Worm (Caenorhabditis elegans) whole organism, L4 larva: ENCODE data around the gene nhr-68.

Experiments
- D1046.2 ChIP-seq: fragments of 200-800 bp; sonication (Bioruptor generic); IDR thresholded peaks from 2 replicates; pipeline ENCODE4 v1.3.6; 2022; ENCODE audit warnings: missing genetic modification characterization, missing compliant biosample characterization
- F37D6.2 ChIP-seq: sonication (generic microtip); optimal IDR thresholded peaks from 2 replicates; lab custom pipeline; 2016; ENCODE audit warnings: mild to moderate bottlenecking, missing genetic modification characterization, missing compliant biosample characterization
- F49E8.2 ChIP-seq: sonication (generic microtip); optimal IDR thresholded peaks from 2 replicates; lab custom pipeline; 2016; ENCODE audit warnings: missing compliant biosample characterization, mild to moderate bottlenecking, missing genetic modification characterization, borderline replicate concordance
- T26A8.4 ChIP-seq: fragments of 200-800 bp; sonication (Bioruptor generic); IDR thresholded peaks from 2 replicates; pipeline ENCODE4 v1.3.6; 2022; ENCODE audit warnings: missing genetic modification characterization, missing compliant biosample characterization
- aly-2 ChIP-seq: sonication (generic microtip); optimal IDR thresholded peaks from 2 replicates; lab custom pipeline; 2018; ENCODE audit warnings: missing biosample characterization, missing genetic modification characterization
- attf-4 ChIP-seq: sonication (generic microtip); optimal IDR thresholded peaks from 3 replicates; lab custom pipeline; 2017; ENCODE audit warnings: missing biosample characterization, missing genetic modification characterization
- ceh-20 ChIP-seq: fragments of 200-800 bp; sonication (Bioruptor generic); IDR thresholded peaks from 2 replicates; pipeline ENCODE4 v1.3.6; 2022; ENCODE audit warnings: missing genetic modification reagents, missing genetic modification characterization, missing compliant biosample characterization
- ceh-28 ChIP-seq: fragments of 150-350 bp; optimal IDR thresholded peaks from 2 replicates; lab custom pipeline; 2014; ENCODE audit warnings: missing biosample characterization, missing genetic modification reagents, missing genetic modification characterization
- ceh-32 ChIP-seq: sonication (generic microtip); optimal IDR thresholded peaks from 2 replicates; lab custom pipeline; 2016; ENCODE audit warnings: mild to moderate bottlenecking, missing genetic modification characterization, missing compliant biosample characterization; ENCODE audit not compliant: poor library complexity
- ceh-62 ChIP-seq: sonication (generic microtip); optimal IDR thresholded peaks from 2 replicates; lab custom pipeline; 2017; ENCODE audit warnings: missing biosample characterization, missing genetic modification characterization
- ces-1 ChIP-seq: fragments of 150-350 bp; sonication (generic microtip); optimal IDR thresholded peaks from 4 replicates; lab custom pipeline; 2014; ENCODE audit warnings: missing biosample characterization, missing genetic modification reagents, missing genetic modification characterization
- cey-2 ChIP-seq: sonication (generic microtip); optimal IDR thresholded peaks from 3 replicates; lab custom pipeline; 2017; ENCODE audit warnings: missing genetic modification characterization, mild to moderate bottlenecking, missing compliant biosample characterization, antibody characterized with exemption, borderline replicate concordance; ENCODE audit not compliant: insufficient read depth
- daf-16 ChIP-seq, 3 experiments: sonication (generic microtip); optimal IDR thresholded peaks; 2 replicates each; lab custom pipeline; 2016 to 2017; ENCODE audit warnings: missing genetic modification characterization in 3 of 3, missing genetic modification reagents in 3 of 3, mild to moderate bottlenecking in 2 of 3, missing compliant biosample characterization in 2 of 3, missing biosample characterization in 1 of 3, moderate library complexity in 1 of 3
- daf-19 ChIP-seq: fragments of 200-800 bp; sonication (Bioruptor generic); conservative IDR thresholded peaks from 2 replicates; pipeline ENCODE4 v1.3.6; 2022; ENCODE audit warnings: missing genetic modification characterization, missing compliant biosample characterization
- daf-8 ChIP-seq: fragments of 200-800 bp; sonication (Bioruptor generic); IDR thresholded peaks from 2 replicates; pipeline ENCODE4 v1.3.6; 2022; ENCODE audit warnings: missing genetic modification characterization, missing compliant biosample characterization
- dmd-6 ChIP-seq: fragments of 200-800 bp; sonication (Bioruptor generic); IDR thresholded peaks from 2 replicates; pipeline ENCODE4 v1.3.6; 2022; ENCODE audit warnings: missing genetic modification reagents, missing genetic modification characterization, missing compliant biosample characterization
- dpl-1 ChIP-seq: fragments of 150-350 bp; optimal IDR thresholded peaks from 2 replicates; lab custom pipeline; 2014; ENCODE audit warnings: missing biosample characterization, missing genetic modification reagents, missing genetic modification characterization
- dve-1 ChIP-seq: sonication (generic microtip); optimal IDR thresholded peaks from 2 replicates; lab custom pipeline; 2017; ENCODE audit warnings: antibody characterized with exemption, mild to moderate bottlenecking, missing genetic modification characterization, missing compliant biosample characterization; ENCODE audit not compliant: insufficient read depth
- egl-27 ChIP-seq: sonication (generic microtip); optimal IDR thresholded peaks from 3 replicates; lab custom pipeline; 2017; ENCODE audit warnings: missing biosample characterization, missing genetic modification reagents, missing genetic modification characterization
- egl-43 ChIP-seq: fragments of 200-800 bp; sonication (Bioruptor generic); IDR thresholded peaks from 2 replicates; pipeline ENCODE4 v1.3.6; 2022; ENCODE audit warnings: missing genetic modification reagents, missing genetic modification characterization, missing compliant biosample characterization
- fkh-10 ChIP-seq: fragments of 150-350 bp; optimal IDR thresholded peaks from 2 replicates; lab custom pipeline; 2014; ENCODE audit warnings: missing biosample characterization, missing genetic modification reagents, missing genetic modification characterization
- hlh-11 ChIP-seq: fragments of 200-800 bp; sonication (Bioruptor generic); optimal IDR thresholded peaks from 2 replicates; lab custom pipeline; 2018; ENCODE audit warnings: mild to moderate bottlenecking, missing genetic modification characterization, missing compliant biosample characterization
- hlh-30 ChIP-seq: sonication (generic microtip); optimal IDR thresholded peaks from 2 replicates; lab custom pipeline; 2017; ENCODE audit warnings: antibody characterized with exemption, mild to moderate bottlenecking, missing genetic modification characterization, missing compliant biosample characterization; ENCODE audit not compliant: insufficient read depth
- lin-1 ChIP-seq: fragments of 200-800 bp; sonication (Bioruptor generic); IDR thresholded peaks from 2 replicates; pipeline ENCODE4 v1.3.6; 2022; ENCODE audit warnings: missing genetic modification reagents, missing genetic modification characterization, missing compliant biosample characterization
- lin-13 ChIP-seq: fragments of 150-350 bp; optimal IDR thresholded peaks from 2 replicates; lab custom pipeline; 2014; ENCODE audit warnings: missing biosample characterization, missing genetic modification reagents, missing genetic modification characterization
- lin-38 ChIP-seq: fragments of 200-800 bp; sonication (Bioruptor generic); IDR thresholded peaks from 2 replicates; pipeline ENCODE4 v1.3.6; 2022; ENCODE audit warnings: missing genetic modification reagents, missing genetic modification characterization, missing compliant biosample characterization
- lir-3 ChIP-seq: sonication (generic microtip); optimal IDR thresholded peaks from 2 replicates; lab custom pipeline; 2016; ENCODE audit warnings: mild to moderate bottlenecking, missing genetic modification characterization, missing compliant biosample characterization
- madf-5 ChIP-seq, 2 experiments: fragments of 200-800 bp; sonication (Bioruptor generic); IDR thresholded peaks; 2 replicates each; pipeline ENCODE4 v1.3.6; 2022; ENCODE audit warnings: missing compliant biosample characterization in 2 of 2, missing genetic modification characterization in 2 of 2
- madf-9 ChIP-seq: fragments of 200-800 bp; sonication (Bioruptor generic); conservative IDR thresholded peaks from 2 replicates; pipeline ENCODE4 v1.3.6; 2022; ENCODE audit warnings: missing genetic modification reagents, missing genetic modification characterization, missing compliant biosample characterization
- mdl-1 ChIP-seq, 2 experiments: fragments of 150-350 bp in 1 of 2; sonication (generic microtip) in 1 of 2; optimal IDR thresholded peaks; 2 replicates each; lab custom pipeline; 2014 to 2017; ENCODE audit warnings: missing biosample characterization in 2 of 2, missing genetic modification characterization in 2 of 2
- mdt-29 ChIP-seq: fragments of 200-800 bp; sonication (Bioruptor generic); IDR thresholded peaks from 2 replicates; pipeline ENCODE4 v1.3.6; 2022; ENCODE audit warnings: missing genetic modification reagents, missing genetic modification characterization, missing compliant biosample characterization
- mep-1 ChIP-seq: fragments of 150-350 bp; sonication (generic microtip); optimal IDR thresholded peaks from 3 replicates; lab custom pipeline; 2014; ENCODE audit warnings: missing biosample characterization, missing genetic modification characterization
- mes-2 ChIP-seq: sonication (generic microtip); optimal IDR thresholded peaks from 2 replicates; lab custom pipeline; 2016; ENCODE audit warnings: missing genotype, mild to moderate bottlenecking, missing genetic modification characterization, missing compliant biosample characterization; ENCODE audit not compliant: poor library complexity, severe bottlenecking
- nhr-11 ChIP-seq: fragments of 150-350 bp; optimal IDR thresholded peaks from 2 replicates; lab custom pipeline; 2014; ENCODE audit warnings: missing biosample characterization, missing genetic modification characterization
- nhr-237 ChIP-seq: sonication (generic microtip); optimal IDR thresholded peaks from 2 replicates; lab custom pipeline; 2017; ENCODE audit warnings: missing biosample characterization, missing genetic modification characterization
- nhr-25 ChIP-seq: sonication (generic microtip); optimal IDR thresholded peaks from 2 replicates; lab custom pipeline; 2017; ENCODE audit warnings: missing genetic modification characterization, mild to moderate bottlenecking, missing compliant biosample characterization, antibody characterized with exemption, moderate library complexity, borderline replicate concordance; ENCODE audit not compliant: insufficient read depth
- nhr-42 ChIP-seq: fragments of 200-800 bp; sonication (Bioruptor generic); IDR thresholded peaks from 2 replicates; pipeline ENCODE4 v1.3.6; 2022; ENCODE audit warnings: missing genetic modification characterization, missing compliant biosample characterization
- nhr-6 ChIP-seq: fragments of 150-350 bp; optimal IDR thresholded peaks from 2 replicates; lab custom pipeline; 2014; ENCODE audit warnings: missing biosample characterization, missing genetic modification characterization
- nhr-77 ChIP-seq: fragments of 150-350 bp; optimal IDR thresholded peaks from 2 replicates; lab custom pipeline; 2014; ENCODE audit warnings: missing biosample characterization, missing genetic modification characterization
- pha-4 ChIP-seq, 2 experiments: fragments of 150-350 bp in 1 of 2; fragments of 200-800 bp in 1 of 2; sonication (Bioruptor generic) in 1 of 2; IDR thresholded peaks in 1 of 2; optimal IDR thresholded peaks in 1 of 2; 2 replicates each; pipeline versions ENCODE4 v1.3.6 to Lab custom; 2014 to 2022; ENCODE audit warnings: missing genetic modification characterization in 2 of 2, missing genetic modification reagents in 2 of 2, missing biosample characterization in 1 of 2, missing compliant biosample characterization in 1 of 2
- php-3 ChIP-seq: fragments of 200-800 bp; sonication (Bioruptor generic); IDR thresholded peaks from 2 replicates; pipeline ENCODE4 v1.3.6; 2022; ENCODE audit warnings: missing genetic modification reagents, missing genetic modification characterization, missing compliant biosample characterization
- rbr-2 ChIP-seq: sonication (generic microtip); optimal IDR thresholded peaks from 2 replicates; lab custom pipeline; 2016; ENCODE audit warnings: missing genotype, missing genetic modification characterization, missing compliant biosample characterization
- sdz-12 ChIP-seq: fragments of 200-800 bp; sonication (Bioruptor generic); optimal IDR thresholded peaks from 2 replicates; lab custom pipeline; 2018; ENCODE audit warnings: mild to moderate bottlenecking, missing genetic modification characterization, missing compliant biosample characterization
- set-16 ChIP-seq: fragments of 200-800 bp; sonication (Bioruptor generic); IDR thresholded peaks from 2 replicates; pipeline ENCODE4 v1.3.6; 2022; ENCODE audit warnings: missing genetic modification reagents, missing genetic modification characterization, missing compliant biosample characterization
- skn-1 ChIP-seq: fragments of 150-350 bp; optimal IDR thresholded peaks from 2 replicates; lab custom pipeline; 2014; ENCODE audit warnings: missing biosample characterization, missing genetic modification characterization
- vab-7 ChIP-seq: fragments of 200-800 bp; sonication (Bioruptor generic); IDR thresholded peaks from 2 replicates; pipeline ENCODE4 v1.3.6; 2022; ENCODE audit warnings: missing genetic modification reagents, missing genetic modification characterization, missing compliant biosample characterization
- zfp-3 ChIP-seq: fragments of 200-800 bp; sonication (Bioruptor generic); conservative IDR thresholded peaks from 2 replicates; pipeline ENCODE4 v1.3.6; 2022; ENCODE audit warnings: missing genetic modification reagents, missing genetic modification characterization, missing compliant biosample characterization

The nhr-68 gene

ce11 chrV:11531831-11532534, 41.3 kb upstream of the nhr-68 start (continued):
- TF ChIP-seq mep-1 (peak; percentile 81), mdl-1 (tag; optimal IDR thresholded peaks at IDR 0.05; lab: Kevin White, UChicago) (peak; percentile 78 to 96), ceh-20 (GFP tag; lab: Robert Waterston, UW) (peak; percentile 59; the same call in 1 of the 2 replicates), F49E8.2 (no peak), ceh-28 (tag; lab: Kevin White, UChicago) (no peak), nhr-25 (tag; lab: Kevin White, UChicago) (peak; percentile 80), dpl-1 (no peak), egl-27 (tag; lab: Kevin White, UChicago) (no peak), attf-4 (tag; lab: Kevin White, UChicago) (no peak), madf-5 (GFP tag; IDR thresholded peaks at IDR 0.05; lab: Robert Waterston, UW) (no peak), skn-1 (tag; lab: Kevin White, UChicago) (no peak), egl-43 (GFP tag; lab: Robert Waterston, UW) (no peak), lin-38 (GFP tag; lab: Robert Waterston, UW) (peak; percentile 48), zfp-3 (peak; percentile 43; the same call in 1 of the 2 replicates), cey-2 (tag; lab: Kevin White, UChicago) (peak; percentile 4), D1046.2 (GFP tag; lab: Robert Waterston, UW) (no peak), madf-9 (peak; percentile 32; the same call in 1 of the 2 replicates), dmd-6 (GFP tag; lab: Robert Waterston, UW) (peak; percentile 92), mdt-29 (0 out of 2 replicates have a peak, but pooled peaks have one; percentile 31), hlh-30 (peak; percentile 89), T26A8.4 (GFP tag; lab: Robert Waterston, UW) (0 out of 2 replicates have a peak, but pooled peaks have one; percentile 40), ceh-62 (tag; lab: Kevin White, UChicago) (no peak), set-16 (GFP tag; lab: Robert Waterston, UW) (peak; percentile 59; the same call in 1 of the 2 replicates), daf-16 (GFP tag; optimal IDR thresholded peaks at IDR 0.05; lab: Kevin White, UChicago) (peak; percentile 62 to 96), daf-16 (tag; optimal IDR thresholded peaks at IDR 0.05; lab: Kevin White, UChicago) (peak; percentile 91), nhr-11 (tag; lab: Kevin White, UChicago) (peak; percentile 71), aly-2 (tag; lab: Kevin White, UChicago) (no peak), lin-1 (GFP tag; lab: Robert Waterston, UW) (peak; percentile 64), sdz-12 (GFP tag; lab: Kevin White, UChicago) (no peak), vab-7 (GFP tag; lab: Robert Waterston, UW) (no peak), rbr-2 (tag; lab: Kevin White, UChicago) (peak; percentile 49), pha-4 (GFP tag; IDR thresholded peaks at IDR 0.05; lab: Robert Waterston, UW) (peak; percentile 59; the same call in 1 of the 2 replicates), pha-4 (tag; optimal IDR thresholded peaks at IDR 0.05; lab: Kevin White, UChicago) (peak; percentile 46), nhr-42 (no peak), dve-1 (peak; percentile 92), F37D6.2 (tag; lab: Kevin White, UChicago) (no peak), fkh-10 (GFP tag; lab: Kevin White, UChicago) (no peak), daf-19 (no peak), lin-13 (GFP tag; lab: Kevin White, UChicago) (peak; percentile 30), nhr-237 (tag; lab: Kevin White, UChicago) (no peak), php-3 (GFP tag; lab: Robert Waterston, UW) (0 out of 2 replicates have a peak, but pooled peaks have one; percentile 45), nhr-6 (tag; lab: Kevin White, UChicago) (peak; percentile 40), lir-3 (tag; lab: Kevin White, UChicago) (no peak), daf-8 (GFP tag; lab: Robert Waterston, UW) (no peak), ces-1 (GFP tag; lab: Kevin White, UChicago) (no peak), ceh-32 (no peak), mes-2 (tag; lab: Kevin White, UChicago) (peak; percentile 63), nhr-77 (tag; lab: Kevin White, UChicago) (peak; percentile 40), hlh-11 (tag; lab: Kevin White, UChicago) (peak; percentile 99)
